Worm (Caenorhabditis elegans) whole organism, early embryonic: ENCODE data around the gene T09A5.14.

ENCODE experiments used
- B0310.2 ChIP-seq: sonication (generic microtip); optimal IDR thresholded peaks from 2 replicates; lab custom pipeline; 2016; ENCODE audit warnings: mild to moderate bottlenecking, missing genetic modification characterization, missing compliant biosample characterization
- F13C5.2 ChIP-seq: sonication (generic microtip); optimal IDR thresholded peaks from 2 replicates; lab custom pipeline; 2017; ENCODE audit warnings: mild to moderate bottlenecking, missing genetic modification characterization, inconsistent platforms, missing compliant biosample characterization
- aly-1 ChIP-seq: sonication (generic microtip); optimal IDR thresholded peaks from 2 replicates; lab custom pipeline; 2016; ENCODE audit warnings: missing genetic modification characterization, missing compliant biosample characterization
- ama-1 ChIP-seq: fragments of 150-350 bp; optimal IDR thresholded peaks from 2 replicates; lab custom pipeline; 2014
- ceh-13 ChIP-seq: fragments of 200-800 bp; sonication (Bioruptor generic); optimal IDR thresholded peaks from 2 replicates; lab custom pipeline; 2018; ENCODE audit warnings: mild to moderate bottlenecking, missing genetic modification characterization, missing compliant biosample characterization
- ceh-36 ChIP-seq: sonication (generic microtip); optimal IDR thresholded peaks from 2 replicates; lab custom pipeline; 2016; ENCODE audit warnings: missing genetic modification characterization, inconsistent platforms, missing compliant biosample characterization
- ets-7 ChIP-seq: sonication (generic microtip); optimal IDR thresholded peaks from 2 replicates; lab custom pipeline; 2016; ENCODE audit warnings: missing genotype, missing genetic modification characterization, missing compliant biosample characterization
- flt-1 ChIP-seq: fragments of 200-800 bp; sonication (Bioruptor generic); IDR thresholded peaks from 2 replicates; pipeline ENCODE4 v1.3.6; 2022; ENCODE audit warnings: missing genetic modification characterization, missing compliant biosample characterization
- hmbx-1 ChIP-seq: sonication (generic microtip); optimal IDR thresholded peaks from 2 replicates; lab custom pipeline; 2016; ENCODE audit warnings: mild to moderate bottlenecking, missing genetic modification characterization, missing compliant biosample characterization
- hmg-4 ChIP-seq: fragments of 200-800 bp; sonication (Bioruptor generic); optimal IDR thresholded peaks from 2 replicates; lab custom pipeline; 2018; ENCODE audit warnings: mild to moderate bottlenecking, missing genetic modification characterization, missing compliant biosample characterization
- hnd-1 ChIP-seq: sonication (generic microtip); optimal IDR thresholded peaks from 2 replicates; lab custom pipeline; 2016; ENCODE audit warnings: missing genetic modification characterization, missing compliant biosample characterization
- pes-1 ChIP-seq: fragments of 200-800 bp; sonication (Bioruptor generic); IDR thresholded peaks from 2 replicates; pipeline ENCODE4 v1.3.6; 2022; ENCODE audit warnings: missing genetic modification reagents, missing genetic modification characterization, missing compliant biosample characterization
- scrt-1 ChIP-seq: fragments of 200-800 bp; sonication (Bioruptor generic); IDR thresholded peaks from 2 replicates; pipeline ENCODE4 v1.3.6; 2022; ENCODE audit warnings: missing genetic modification characterization, missing compliant biosample characterization
- sea-1 ChIP-seq: fragments of 200-800 bp; sonication (Bioruptor generic); conservative IDR thresholded peaks from 2 replicates; pipeline ENCODE4 v1.3.6; 2022; ENCODE audit warnings: missing genetic modification characterization, missing compliant biosample characterization
- tbx-11 ChIP-seq: fragments of 200-800 bp; sonication (Bioruptor generic); IDR thresholded peaks from 2 replicates; pipeline ENCODE4 v1.3.6; 2022; ENCODE audit warnings: missing genetic modification characterization, missing compliant biosample characterization
- tbx-37 ChIP-seq: fragments of 200-800 bp; sonication (Bioruptor generic); conservative IDR thresholded peaks from 2 replicates; pipeline ENCODE4 v1.3.6; 2022; ENCODE audit warnings: missing genetic modification reagents, missing genetic modification characterization, missing compliant biosample characterization
- tra-4 ChIP-seq: sonication (generic microtip); optimal IDR thresholded peaks from 2 replicates; lab custom pipeline; 2017; ENCODE audit warnings: missing genetic modification characterization, missing compliant biosample characterization

T09A5.14 gene

DNA sequence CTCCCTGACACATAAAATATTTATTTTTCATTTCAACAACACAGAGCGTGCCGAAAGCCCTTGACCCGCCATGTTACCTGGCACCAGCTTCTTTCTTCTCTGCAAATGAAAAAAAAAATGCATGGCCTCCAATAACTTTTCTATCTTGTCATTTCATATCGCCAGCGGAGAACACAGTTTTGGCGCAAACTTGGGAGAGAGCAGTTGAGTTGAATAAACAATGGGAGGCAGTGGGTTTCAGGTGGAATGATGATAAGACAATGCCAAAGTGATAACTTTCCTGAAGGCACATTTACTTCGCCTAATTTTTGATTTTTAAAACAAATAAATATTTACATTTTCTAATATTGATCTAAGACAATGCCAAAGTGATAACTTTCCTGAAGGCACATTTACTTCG lies 30.9 kb upstream of the T09A5.14 start:
- no peak for TF ChIP-seq tra-4
- TF ChIP-seq tbx-37: no peak

DNA sequence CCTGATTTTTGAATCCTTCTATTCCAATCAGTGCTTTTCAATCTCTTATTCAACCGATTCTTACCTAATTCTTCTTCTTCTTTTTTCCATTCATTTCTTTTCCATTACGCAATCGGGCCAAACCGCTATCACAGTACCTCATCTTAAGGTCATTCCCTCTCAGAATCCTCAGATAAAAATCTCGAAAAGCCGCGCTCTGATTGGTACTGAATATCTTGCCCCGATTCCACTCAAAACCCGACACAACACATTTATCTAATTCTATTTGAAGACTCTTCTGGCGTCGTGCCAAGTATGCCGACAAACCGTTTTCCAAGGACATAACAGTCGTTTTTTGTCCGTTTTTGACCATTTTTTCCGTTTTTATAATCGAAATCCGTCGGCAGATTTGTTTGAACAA lies 30.3 kb upstream of the T09A5.14 start:
- TF ChIP-seq tra-4 (no peak), pes-1 (GFP tag; lab: Robert Waterston, UW) (no peak), hmbx-1 (tag; lab: Kevin White, UChicago) (no peak), ets-7 (tag; lab: Kevin White, UChicago) (no peak), aly-1 (no peak)

- TF ChIP-seq aly-1 (no peak), tra-4 (no peak), hnd-1 (no peak), ceh-36 (tag; lab: Kevin White, UChicago) (no peak), pes-1 (GFP tag; lab: Robert Waterston, UW) (no peak), hmbx-1 (tag; lab: Kevin White, UChicago) (no peak), ets-7 (tag; lab: Kevin White, UChicago) (no peak), B0310.2 (tag; lab: Kevin White, UChicago) (no peak)
Observed at ce11 chrII:7803174-7803573, 29.0 kb upstream of the T09A5.14 start.

DNA sequence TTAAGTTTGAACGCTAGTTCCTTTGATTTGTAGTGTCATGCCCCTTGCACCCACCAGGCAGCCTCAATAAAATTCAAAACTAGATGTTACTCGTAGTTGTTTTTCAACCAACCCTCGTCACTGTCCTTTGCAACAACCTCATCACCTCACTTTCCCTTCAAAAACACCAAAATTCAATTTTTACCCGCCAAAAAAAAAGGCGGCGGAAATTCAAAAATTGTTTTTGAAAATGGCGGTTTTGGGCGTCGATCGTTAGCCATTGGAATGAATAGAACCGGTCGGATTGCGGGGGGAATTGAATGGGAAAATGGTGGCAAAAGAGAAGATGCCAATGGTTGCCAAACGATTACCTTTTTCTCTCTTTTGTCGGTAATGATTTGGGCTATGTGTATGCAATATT lies 26.1 kb upstream of the T09A5.14 start:
- no peak for TF ChIP-seq ceh-13
- no peak for TF ChIP-seq tra-4
- TF ChIP-seq hnd-1: no peak
- no peak for TF ChIP-seq ets-7 (tag; lab: Kevin White, UChicago)
- no peak for TF ChIP-seq hmbx-1 (tag; lab: Kevin White, UChicago)
- no peak for TF ChIP-seq ceh-36 (tag; lab: Kevin White, UChicago)

- TF ChIP-seq pes-1 (GFP tag; lab: Robert Waterston, UW) (no peak), F13C5.2 (tag; lab: Kevin White, UChicago) (no peak), hmbx-1 (tag; lab: Kevin White, UChicago) (no peak), ets-7 (tag; lab: Kevin White, UChicago) (no peak), ama-1 (no peak), hmg-4 (GFP tag; lab: Kevin White, UChicago) (no peak), B0310.2 (tag; lab: Kevin White, UChicago) (no peak), tra-4 (no peak), ceh-13 (no peak), ceh-36 (tag; lab: Kevin White, UChicago) (no peak), tbx-37 (no peak), aly-1 (no peak), flt-1 (GFP tag; lab: Robert Waterston, UW) (no peak)
Observed at ce11 chrII:7806872-7807271, 25.3 kb upstream of the T09A5.14 start.

DNA sequence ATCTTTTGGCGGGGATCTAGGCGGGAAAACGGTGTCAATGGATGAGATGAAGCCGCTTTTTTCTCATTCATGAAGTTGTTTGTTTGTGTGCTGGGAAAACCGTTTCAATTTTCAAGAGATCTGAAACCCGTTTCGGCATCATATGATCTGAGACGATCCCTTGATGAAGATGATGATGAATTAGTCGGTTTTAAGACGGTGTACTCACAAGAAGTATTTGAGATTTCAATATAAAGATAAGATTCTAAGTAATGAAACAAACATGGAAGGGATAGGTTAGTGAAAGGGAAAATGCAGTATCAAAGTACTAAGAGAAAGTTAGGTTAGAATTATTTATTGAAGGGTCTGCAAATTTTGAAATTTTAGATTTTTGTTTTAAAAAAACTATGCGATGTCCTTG lies 24.0 kb upstream of the T09A5.14 start:
- TF ChIP-seq pes-1 (GFP tag; lab: Robert Waterston, UW): no peak
- TF ChIP-seq hmbx-1 (tag; lab: Kevin White, UChicago): no peak
- no peak for TF ChIP-seq hmg-4 (GFP tag; lab: Kevin White, UChicago)
- no peak for TF ChIP-seq B0310.2 (tag; lab: Kevin White, UChicago)

- TF ChIP-seq ceh-13 (no peak), sea-1 (no peak), hmg-4 (GFP tag; lab: Kevin White, UChicago) (no peak), aly-1 (no peak), F13C5.2 (tag; lab: Kevin White, UChicago) (no peak), ama-1 (no peak), ets-7 (tag; lab: Kevin White, UChicago) (no peak), scrt-1 (GFP tag; lab: Robert Waterston, UW) (no peak), tra-4 (no peak), hnd-1 (no peak), flt-1 (GFP tag; lab: Robert Waterston, UW) (no peak), hmbx-1 (tag; lab: Kevin White, UChicago) (no peak), tbx-11 (GFP tag; lab: Robert Waterston, UW) (no peak), ceh-36 (tag; lab: Kevin White, UChicago) (no peak), pes-1 (GFP tag; lab: Robert Waterston, UW) (no peak)
Observed at ce11 chrII:7808950-7809349, 23.2 kb upstream of the T09A5.14 start.

DNA sequence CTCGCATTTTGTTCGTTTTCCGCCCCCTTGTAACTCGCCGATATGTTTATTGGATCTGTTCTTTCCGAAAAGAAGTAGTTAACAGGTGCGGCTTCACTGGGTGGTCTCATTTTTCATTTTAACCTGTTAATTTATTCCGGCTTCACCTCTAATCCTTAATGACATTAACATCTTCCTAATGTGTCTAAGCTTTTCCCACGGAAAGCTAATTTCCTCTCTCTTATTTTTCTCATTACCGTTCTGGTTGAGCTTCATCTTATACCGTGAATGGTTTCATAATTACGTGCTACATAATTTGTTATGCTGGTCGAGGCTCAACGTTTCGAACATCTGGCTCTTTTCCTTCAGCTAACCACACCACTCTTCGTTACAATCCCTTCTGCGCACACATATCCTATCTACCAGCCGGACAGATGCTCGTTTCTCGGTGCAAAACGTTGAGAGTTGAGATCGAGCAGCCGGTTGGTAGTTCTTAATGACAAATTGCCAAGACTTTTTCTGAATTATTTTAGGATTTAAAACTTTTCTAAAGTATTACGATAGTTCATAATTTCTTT lies 22.7 kb upstream of the T09A5.14 start:
- TF ChIP-seq ceh-36 (tag; lab: Kevin White, UChicago) (peak; percentile 4), hnd-1 (no peak), ama-1 (no peak), aly-1 (no peak), ets-7 (tag; lab: Kevin White, UChicago) (no peak), F13C5.2 (tag; lab: Kevin White, UChicago) (no peak), tra-4 (peak; percentile 3), scrt-1 (GFP tag; lab: Robert Waterston, UW) (no peak), hmg-4 (GFP tag; lab: Kevin White, UChicago) (peak; percentile 58)

DNA sequence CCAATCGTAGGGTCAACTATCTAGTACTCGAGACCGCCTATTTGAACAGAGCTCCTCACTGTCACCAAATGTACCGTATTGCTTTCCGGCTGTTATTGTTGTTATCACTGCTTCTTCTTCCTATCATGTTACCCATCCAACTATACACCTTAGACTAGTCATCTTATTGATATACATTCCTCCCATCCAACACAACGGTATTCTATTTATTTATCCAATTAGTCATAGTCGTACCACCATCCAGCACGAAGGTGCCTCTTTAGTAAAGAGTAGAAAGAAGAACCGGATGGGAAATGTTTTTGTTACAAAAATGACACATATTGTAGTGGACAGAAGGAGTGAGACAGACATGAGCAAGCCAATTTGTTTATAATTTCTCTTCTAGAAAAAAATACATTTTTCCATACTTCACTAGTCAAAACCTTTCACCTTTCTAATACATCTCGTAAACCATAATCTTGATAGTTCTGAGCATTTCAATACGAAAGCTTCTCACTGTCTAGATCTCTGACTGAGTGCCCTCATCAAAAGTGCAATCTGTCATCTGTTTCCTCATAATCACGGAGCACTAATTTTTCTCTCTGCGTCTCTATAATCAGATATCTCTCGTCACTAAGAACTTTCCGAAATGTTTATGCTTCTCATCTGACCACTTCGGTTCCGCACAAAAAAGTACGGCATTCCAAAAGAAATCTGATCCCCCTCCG lies 21.8 kb upstream of the T09A5.14 start:
- TF ChIP-seq tbx-11 (GFP tag; lab: Robert Waterston, UW) (no peak), scrt-1 (GFP tag; lab: Robert Waterston, UW) (no peak)
